Worm (Caenorhabditis elegans): ENCODE results near the gene nhr-37.

The nhr-37 gene

DNA sequence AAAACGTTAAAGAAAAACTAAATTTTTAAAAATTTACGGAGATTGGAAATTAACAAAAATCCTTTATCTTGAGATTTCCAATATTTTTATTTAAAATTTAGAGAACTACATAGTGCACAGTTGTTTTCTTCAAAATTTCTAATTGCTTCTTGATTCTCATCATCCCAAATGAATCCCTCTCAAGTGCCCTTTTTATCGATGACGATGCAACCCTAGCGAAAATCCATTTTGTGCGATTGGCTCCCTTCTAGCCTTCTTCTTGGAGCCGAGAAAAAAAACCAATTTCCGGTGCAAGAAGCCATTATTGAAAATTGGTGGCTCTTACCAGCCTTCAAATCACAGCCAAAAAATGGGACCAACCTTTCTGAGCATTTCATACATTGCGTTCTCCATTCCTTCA lies 40.5 kb downstream of the nhr-37 start:
- TF ChIP-seq ama-1 (optimal IDR thresholded peaks at IDR 0.05) (no peak), tbx-11 (GFP tag; IDR thresholded peaks at IDR 0.05) (no peak), hnd-1 (tag; optimal IDR thresholded peaks at IDR 0.05) (no peak), aly-1 (tag; optimal IDR thresholded peaks at IDR 0.05) (no peak), sea-1 (GFP tag; conservative IDR thresholded peaks at IDR 0.05) (no peak), tra-4 (tag; optimal IDR thresholded peaks at IDR 0.05) (no peak), pes-1 (GFP tag; IDR thresholded peaks at IDR 0.05) (no peak), ceh-36 (tag; optimal IDR thresholded peaks at IDR 0.05) (no peak), F13C5.2 (tag; optimal IDR thresholded peaks at IDR 0.05) (no peak)

DNA sequence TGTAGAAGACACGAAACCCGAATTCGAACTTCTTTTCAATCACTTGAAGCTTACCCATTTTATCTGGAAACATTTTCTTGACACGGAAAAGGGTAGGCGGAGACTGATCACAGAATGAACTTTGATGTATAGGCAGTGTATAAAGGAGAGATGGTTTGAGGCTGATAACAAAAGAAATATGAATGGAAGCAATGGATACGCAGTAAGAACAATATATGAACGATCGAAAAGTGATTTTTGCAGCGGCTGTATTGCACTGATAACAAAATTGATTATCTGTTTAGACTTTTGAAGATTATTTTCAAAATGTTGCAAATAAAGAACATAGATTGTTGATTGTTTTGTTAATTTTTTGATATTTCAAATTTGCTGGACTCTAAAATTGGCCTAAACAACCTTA lies 43.8 kb downstream of the nhr-37 start, which contains the start of gene pmp-5:
TSS of gene pmp-5 (minus strand) at position 63 of the 400 bp plus-strand sequence.
- TF ChIP-seq tra-4 (tag; optimal IDR thresholded peaks at IDR 0.05) (no peak), ama-1 (optimal IDR thresholded peaks at IDR 0.05) (no peak), B0310.2 (tag; optimal IDR thresholded peaks at IDR 0.05) (no peak), tbx-37 (GFP tag; conservative IDR thresholded peaks at IDR 0.05) (no peak), ceh-36 (tag; optimal IDR thresholded peaks at IDR 0.05) (no peak)

DNA sequence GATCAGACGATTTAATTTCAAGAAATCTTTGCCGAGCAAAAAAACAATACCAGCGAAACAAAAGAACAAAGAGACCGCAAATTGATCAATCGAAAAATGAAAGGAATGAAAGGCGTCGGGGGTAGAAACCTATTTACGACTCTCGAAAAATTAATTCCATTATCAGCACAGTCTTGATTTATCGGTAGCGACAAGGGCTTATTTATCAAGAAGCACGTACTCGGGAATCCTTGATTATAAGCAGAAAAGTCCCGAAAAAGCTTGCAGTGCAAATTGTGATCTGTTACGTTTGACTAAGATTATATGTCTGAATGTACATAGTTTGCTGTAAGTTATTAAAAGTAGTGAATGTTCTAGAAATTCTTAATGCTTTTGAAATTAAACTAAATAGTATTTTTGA lies 44.6 kb downstream of the nhr-37 start:
- TF ChIP-seq flt-1 (GFP tag; IDR thresholded peaks at IDR 0.05) (no peak), ets-7 (tag; optimal IDR thresholded peaks at IDR 0.05) (no peak), tra-4 (tag; optimal IDR thresholded peaks at IDR 0.05) (no peak), pes-1 (GFP tag; IDR thresholded peaks at IDR 0.05) (no peak), tbx-37 (GFP tag; conservative IDR thresholded peaks at IDR 0.05) (no peak), hmbx-1 (tag; optimal IDR thresholded peaks at IDR 0.05) (no peak), B0310.2 (tag; optimal IDR thresholded peaks at IDR 0.05) (no peak), hnd-1 (tag; optimal IDR thresholded peaks at IDR 0.05) (no peak)

DNA sequence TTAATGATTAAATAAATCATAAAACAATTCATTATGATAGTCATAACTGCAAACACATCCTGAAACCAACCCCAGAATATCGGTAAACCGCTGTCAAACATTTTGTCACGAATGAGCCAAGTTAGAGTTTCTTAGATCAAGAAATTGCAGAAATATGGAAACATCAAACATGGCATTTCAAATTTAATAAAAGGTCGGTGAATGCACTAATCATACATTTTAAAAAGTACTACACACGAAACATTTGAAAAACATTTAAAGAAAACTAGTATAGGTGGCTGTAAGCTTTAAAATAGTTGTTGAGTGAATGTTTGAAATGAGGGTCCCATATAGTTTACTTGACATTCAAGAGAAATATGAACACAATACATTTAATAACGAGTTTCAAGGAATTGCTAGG lies 46.7 kb downstream of the nhr-37 start, which contains the start of gene str-180:
TSS of gene str-180 (minus strand) at position 101 of the 400 bp plus-strand sequence.
- no peak for TF ChIP-seq tbx-37 (GFP tag; conservative IDR thresholded peaks at IDR 0.05)
- no peak for TF ChIP-seq ama-1 (optimal IDR thresholded peaks at IDR 0.05)
- TF ChIP-seq ceh-13 (GFP tag; optimal IDR thresholded peaks at IDR 0.05), result no peak
- no peak for TF ChIP-seq hmg-4 (GFP tag; optimal IDR thresholded peaks at IDR 0.05)
- no peak for TF ChIP-seq pes-1 (GFP tag; IDR thresholded peaks at IDR 0.05)
- TF ChIP-seq sea-1 (GFP tag; conservative IDR thresholded peaks at IDR 0.05), result no peak
- TF ChIP-seq scrt-1 (GFP tag; IDR thresholded peaks at IDR 0.05), result no peak
- TF ChIP-seq flt-1 (GFP tag; IDR thresholded peaks at IDR 0.05), result no peak
- TF ChIP-seq B0310.2 (tag; optimal IDR thresholded peaks at IDR 0.05), result no peak
- TF ChIP-seq F13C5.2 (tag; optimal IDR thresholded peaks at IDR 0.05), result no peak
- TF ChIP-seq ets-7 (tag; optimal IDR thresholded peaks at IDR 0.05), result no peak
- no peak for TF ChIP-seq ceh-36 (tag; optimal IDR thresholded peaks at IDR 0.05)
- TF ChIP-seq tra-4 (tag; optimal IDR thresholded peaks at IDR 0.05), result no peak
- TF ChIP-seq aly-1 (tag; optimal IDR thresholded peaks at IDR 0.05), result no peak
- no peak for TF ChIP-seq tbx-11 (GFP tag; IDR thresholded peaks at IDR 0.05)
- no peak for TF ChIP-seq hmbx-1 (tag; optimal IDR thresholded peaks at IDR 0.05)
- TF ChIP-seq hnd-1 (tag; optimal IDR thresholded peaks at IDR 0.05), result no peak

DNA sequence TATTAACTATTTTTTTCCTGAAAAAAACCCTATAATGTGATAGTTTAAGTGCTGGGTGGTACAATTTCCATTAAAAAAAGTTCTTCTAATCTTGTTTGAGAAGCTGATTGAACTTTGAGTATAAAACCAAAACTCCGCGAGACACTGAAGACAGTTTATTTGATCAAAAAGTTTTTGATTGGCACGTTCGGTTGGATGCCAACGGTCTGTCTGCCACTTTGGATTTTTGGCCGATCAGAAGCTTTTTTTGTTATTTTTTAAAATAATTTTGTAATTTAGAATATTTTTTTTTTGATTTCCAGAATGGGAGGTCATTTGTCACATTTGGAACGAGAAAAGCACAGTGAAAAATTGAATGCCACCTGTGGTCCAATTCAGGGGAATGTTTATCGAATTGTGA lies 47.5 kb downstream of the nhr-37 start, which contains the start of gene cest-28:
TSS of gene cest-28 (plus strand) at position 301 of the 400 bp plus-strand sequence.
- no peak for TF ChIP-seq hmbx-1 (tag; optimal IDR thresholded peaks at IDR 0.05)
- no peak for TF ChIP-seq hnd-1 (tag; optimal IDR thresholded peaks at IDR 0.05)

DNA sequence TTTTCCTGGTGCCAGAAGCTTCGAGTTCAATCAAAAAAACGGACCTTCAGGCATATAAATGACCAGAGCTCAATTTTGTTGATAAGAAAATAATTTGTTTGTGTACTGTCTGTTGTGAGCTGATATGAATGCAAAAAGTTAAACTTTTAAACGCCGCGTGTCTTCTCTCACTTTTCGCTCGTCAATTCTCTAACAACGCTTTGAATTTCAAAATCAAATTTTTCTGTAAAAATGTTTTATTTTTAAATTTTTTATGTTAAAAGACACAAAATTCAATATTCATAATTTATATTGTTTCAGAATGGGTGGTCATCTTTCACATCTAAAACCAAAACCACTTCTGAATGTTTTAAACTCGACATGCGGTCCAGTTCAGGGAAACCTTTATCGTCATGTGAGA lies 52.0 kb downstream of the nhr-37 start, which contains the start of gene cest-31:
TSS of gene cest-31 (plus strand) at position 301 of the 400 bp plus-strand sequence.
- TF ChIP-seq hmbx-1 (tag; optimal IDR thresholded peaks at IDR 0.05) (no peak), B0310.2 (tag; optimal IDR thresholded peaks at IDR 0.05) (no peak), ceh-13 (GFP tag; optimal IDR thresholded peaks at IDR 0.05) (no peak), scrt-1 (GFP tag; IDR thresholded peaks at IDR 0.05) (no peak), tbx-37 (GFP tag; conservative IDR thresholded peaks at IDR 0.05) (no peak), hnd-1 (tag; optimal IDR thresholded peaks at IDR 0.05) (no peak), ceh-36 (tag; optimal IDR thresholded peaks at IDR 0.05) (no peak), tbx-11 (GFP tag; IDR thresholded peaks at IDR 0.05) (no peak), ama-1 (optimal IDR thresholded peaks at IDR 0.05) (no peak), aly-1 (tag; optimal IDR thresholded peaks at IDR 0.05) (no peak)

Data from whole organism, early embryonic.